Fruit fly (Drosophila melanogaster) whole organism, embryonic: ENCODE results near the gene RhoGAP5A.

Experiments used
- Atf-2 ChIP-seq: fragments of 200-800 bp; sonication (Bioruptor generic); optimal IDR thresholded peaks from 2 replicates; lab custom pipeline; 2016; ENCODE audit warnings: missing biosample characterization, missing genetic modification characterization
- Bdp1 ChIP-seq: fragments of 200-800 bp; sonication (Bioruptor generic); optimal IDR thresholded peaks from 3 replicates; lab custom pipeline; 2016; ENCODE audit warnings: missing biosample characterization, missing genetic modification characterization
- CG10979 ChIP-seq: fragments of 200-800 bp; sonication (Bioruptor generic); optimal IDR thresholded peaks from 2 replicates; lab custom pipeline; 2018; ENCODE audit warnings: missing biosample characterization, mild to moderate bottlenecking, missing genetic modification characterization, moderate library complexity
- CG11398 ChIP-seq: fragments of 200-800 bp; sonication (Bioruptor generic); optimal IDR thresholded peaks from 2 replicates; lab custom pipeline; 2016; ENCODE audit warnings: missing biosample characterization, missing genetic modification characterization
- CG11504 ChIP-seq: fragments of 200-800 bp; sonication (Bioruptor generic); optimal IDR thresholded peaks from 3 replicates; lab custom pipeline; 2019; ENCODE audit warnings: missing biosample characterization, mild to moderate bottlenecking, missing genetic modification characterization, moderate library complexity
- CG11560 ChIP-seq: fragments of 200-800 bp; sonication (Bioruptor generic); IDR thresholded peaks from 3 replicates; pipeline ENCODE4 v1.3.6; 2022; ENCODE audit warnings: missing biosample characterization, missing genetic modification characterization
- CG16815 ChIP-seq: fragments of 200-800 bp; sonication (Bioruptor generic); optimal IDR thresholded peaks from 3 replicates; lab custom pipeline; 2017; ENCODE audit warnings: missing biosample characterization, mild to moderate bottlenecking, missing genetic modification characterization
- CG18262 ChIP-seq: fragments of 200-800 bp; optimal IDR thresholded peaks from 3 replicates; lab custom pipeline; 2019; ENCODE audit warnings: missing biosample characterization, mild to moderate bottlenecking, missing genetic modification characterization, moderate library complexity
- CG2199 ChIP-seq: fragments of 200-800 bp; sonication (Bioruptor generic); IDR thresholded peaks from 3 replicates; pipeline ENCODE4 v1.3.6; 2022; ENCODE audit warnings: missing biosample characterization, missing genetic modification characterization
- CG30403 ChIP-seq: fragments of 200-800 bp; sonication (Bioruptor generic); optimal IDR thresholded peaks from 3 replicates; lab custom pipeline; 2016; ENCODE audit warnings: missing biosample characterization, missing genetic modification characterization
- CG30431 ChIP-seq: fragments of 200-800 bp; sonication (Bioruptor generic); optimal IDR thresholded peaks from 2 replicates; lab custom pipeline; 2017; ENCODE audit warnings: missing biosample characterization, missing genetic modification characterization
- CG34376 ChIP-seq: fragments of 200-800 bp; sonication (Bioruptor generic); optimal IDR thresholded peaks from 2 replicates; lab custom pipeline; 2018; ENCODE audit warnings: missing biosample characterization, mild to moderate bottlenecking, missing genetic modification characterization
- CG3838 ChIP-seq: fragments of 200-800 bp; sonication (Bioruptor generic); optimal IDR thresholded peaks from 3 replicates; lab custom pipeline; 2016; ENCODE audit warnings: missing biosample characterization, missing genetic modification characterization
- CG4424 ChIP-seq: fragments of 200-800 bp; sonication (Bioruptor generic); optimal IDR thresholded peaks from 3 replicates; lab custom pipeline; 2016; ENCODE audit warnings: missing biosample characterization, missing genetic modification characterization
- CG6683 ChIP-seq: fragments of 200-800 bp; sonication (Bioruptor generic); optimal IDR thresholded peaks from 2 replicates; lab custom pipeline; 2017; ENCODE audit warnings: missing biosample characterization, mild to moderate bottlenecking, missing genetic modification characterization, missing genetic modification reagents
- CG6765 ChIP-seq: fragments of 200-800 bp; sonication (Bioruptor generic); optimal IDR thresholded peaks from 3 replicates; lab custom pipeline; 2017; ENCODE audit warnings: missing biosample characterization, mild to moderate bottlenecking, missing genetic modification characterization
- CG8089 ChIP-seq: fragments of 200-800 bp; sonication (Bioruptor generic); optimal IDR thresholded peaks from 3 replicates; lab custom pipeline; 2016; ENCODE audit warnings: missing biosample characterization, missing genetic modification characterization
- CG9797 ChIP-seq: fragments of 200-800 bp; sonication (Bioruptor generic); optimal IDR thresholded peaks from 3 replicates; lab custom pipeline; 2018; ENCODE audit warnings: missing biosample characterization, mild to moderate bottlenecking, missing genetic modification characterization
- Camta ChIP-seq: fragments of 200-800 bp; sonication (Bioruptor generic); optimal IDR thresholded peaks from 2 replicates; lab custom pipeline; 2016; ENCODE audit warnings: missing biosample characterization, missing genetic modification characterization
- D ChIP-seq, 2 experiments: fragments of 200-800 bp in 1 of 2; fragments of >200 bp in 1 of 2; sonication (Bioruptor generic) in 1 of 2; optimal IDR thresholded peaks; 2 replicates in 1 of 2; 3 replicates in 1 of 2; lab custom pipeline; 2017; ENCODE audit warnings: mild to moderate bottlenecking in 1 of 2, missing biosample characterization in 1 of 2, missing genetic modification characterization in 1 of 2, missing genetic modification reagents in 1 of 2
- D19A ChIP-seq: fragments of 200-800 bp; optimal IDR thresholded peaks from 3 replicates; lab custom pipeline; 2019; ENCODE audit warnings: missing biosample characterization, mild to moderate bottlenecking, missing genetic modification characterization, moderate library complexity
- Dad ChIP-seq: fragments of 200-800 bp; sonication (Bioruptor generic); optimal IDR thresholded peaks from 3 replicates; lab custom pipeline; 2016; ENCODE audit warnings: missing biosample characterization, missing genetic modification characterization
- HHEX ChIP-seq: fragments of 200-800 bp; sonication (Bioruptor generic); optimal IDR thresholded peaks from 3 replicates; lab custom pipeline; 2017; ENCODE audit warnings: missing biosample characterization, mild to moderate bottlenecking, missing genetic modification characterization, missing genetic modification reagents
- HLHmδ ChIP-seq: fragments of 200-800 bp; sonication (Bioruptor generic); optimal IDR thresholded peaks from 2 replicates; lab custom pipeline; 2018; ENCODE audit warnings: missing biosample characterization, mild to moderate bottlenecking, missing genetic modification characterization, moderate library complexity
- Hr51 ChIP-seq, 2 experiments: fragments of 200-800 bp; sonication (Bioruptor generic); optimal IDR thresholded peaks; 2 replicates in 1 of 2; 3 replicates in 1 of 2; lab custom pipeline; 2016 to 2018; ENCODE audit warnings: missing biosample characterization in 2 of 2, missing genetic modification characterization in 2 of 2, mild to moderate bottlenecking in 1 of 2, moderate library complexity in 1 of 2
- Med ChIP-seq: fragments of 200-800 bp; sonication (Bioruptor generic); peaks from one replicate; lab custom pipeline; 2016; ENCODE audit warnings: missing biosample characterization, missing genetic modification characterization, mild to moderate bottlenecking, inconsistent platforms, moderate library complexity
- Mrtf ChIP-seq: fragments of 200-800 bp; sonication (Bioruptor generic); IDR thresholded peaks from 3 replicates; pipeline ENCODE4 v1.3.6; 2022; ENCODE audit warnings: missing biosample characterization, missing genetic modification characterization
- Usf ChIP-seq: fragments of 200-800 bp; sonication (Bioruptor generic); optimal IDR thresholded peaks from 2 replicates; lab custom pipeline; 2017; ENCODE audit warnings: missing genotype, missing biosample characterization, missing genetic modification characterization
- Xbp1 ChIP-seq: fragments of 200-800 bp; sonication (Bioruptor generic); optimal IDR thresholded peaks from 3 replicates; lab custom pipeline; 2016; ENCODE audit warnings: missing biosample characterization, mild to moderate bottlenecking, missing genetic modification characterization
- ara ChIP-seq: fragments of 200-800 bp; sonication (Bioruptor generic); IDR thresholded peaks from 2 replicates; pipeline ENCODE4 v1.3.6; 2022; ENCODE audit warnings: missing biosample characterization, missing genetic modification characterization
- az2 ChIP-seq: fragments of 200-800 bp; sonication (Bioruptor generic); optimal IDR thresholded peaks from 3 replicates; lab custom pipeline; 2016; ENCODE audit warnings: missing biosample characterization, missing genetic modification characterization
- bsh ChIP-seq, 2 experiments: fragments of 200-800 bp; sonication (Bioruptor generic); optimal IDR thresholded peaks; 2 replicates each; lab custom pipeline; 2017 to 2018; ENCODE audit warnings: mild to moderate bottlenecking in 2 of 2, missing biosample characterization in 2 of 2, missing genetic modification characterization in 2 of 2, moderate library complexity in 1 of 2
- cad ChIP-seq: fragments of >200 bp; optimal IDR thresholded peaks from 2 replicates; lab custom pipeline; 2017; ENCODE audit warnings: missing biosample characterization, missing genetic modification characterization
- dmrt11E ChIP-seq: fragments of 200-800 bp; sonication (Bioruptor generic); optimal IDR thresholded peaks from 3 replicates; lab custom pipeline; 2018; ENCODE audit warnings: missing biosample characterization, mild to moderate bottlenecking, missing genetic modification characterization, moderate library complexity
- ham ChIP-seq: fragments of 200-800 bp; sonication (Bioruptor generic); IDR thresholded peaks from 2 replicates; pipeline ENCODE4 v1.3.6; 2022; ENCODE audit warnings: missing biosample characterization, missing genetic modification characterization
- hkb ChIP-seq, 2 experiments: fragments of 200-800 bp in 1 of 2; fragments of >200 bp in 1 of 2; sonication (Bioruptor generic) in 1 of 2; IDR thresholded peaks in 1 of 2; optimal IDR thresholded peaks in 1 of 2; 2 replicates each; pipeline versions ENCODE4 v1.3.6 to Lab custom; 2017 to 2022; ENCODE audit warnings: missing biosample characterization in 1 of 2, missing genetic modification characterization in 1 of 2
- jigr1 ChIP-seq: fragments of 200-800 bp; sonication (Bioruptor generic); IDR thresholded peaks from 3 replicates; pipeline ENCODE4 v1.3.6; 2022; ENCODE audit warnings: missing biosample characterization, missing genetic modification characterization
- lmd ChIP-seq: fragments of 200-800 bp; sonication (Bioruptor generic); IDR thresholded peaks from 2 replicates; pipeline ENCODE4 v1.3.6; 2022; ENCODE audit warnings: missing biosample characterization, missing genetic modification characterization
- lola ChIP-seq, 3 experiments: fragments of >200 bp in 2 of 3; fragments of 200-800 bp in 1 of 3; sonication (Bioruptor generic) in 1 of 3; optimal IDR thresholded peaks; 2 replicates each; lab custom pipeline; 2017 to 2019; ENCODE audit warnings: missing biosample characterization in 3 of 3, missing genetic modification characterization in 3 of 3, mild to moderate bottlenecking in 1 of 3, moderate library complexity in 1 of 3
- nmo ChIP-seq: fragments of 200-800 bp; sonication (Bioruptor generic); optimal IDR thresholded peaks from 2 replicates; lab custom pipeline; 2018; ENCODE audit warnings: missing biosample characterization, mild to moderate bottlenecking, missing genetic modification characterization, moderate library complexity
- oc ChIP-seq: fragments of 200-800 bp; sonication (Bioruptor generic); optimal IDR thresholded peaks from 2 replicates; lab custom pipeline; 2018; ENCODE audit warnings: missing biosample characterization, mild to moderate bottlenecking, missing genetic modification characterization, moderate library complexity
- rib ChIP-seq: fragments of 200-800 bp; sonication (Bioruptor generic); IDR thresholded peaks from 2 replicates; pipeline ENCODE4 v1.3.6; 2022; ENCODE audit warnings: missing biosample characterization, missing genetic modification characterization
- sc ChIP-seq, 3 experiments: fragments of >200 bp in 2 of 3; fragments of 200-800 bp in 1 of 3; sonication (Bioruptor generic) in 1 of 3; optimal IDR thresholded peaks; 2 replicates in 2 of 3; 3 replicates in 1 of 3; lab custom pipeline; 2017; ENCODE audit warnings: mild to moderate bottlenecking in 1 of 3, missing biosample characterization in 1 of 3, missing genetic modification characterization in 1 of 3, missing genetic modification reagents in 1 of 3
- sens-2 ChIP-seq: fragments of 200-800 bp; sonication (Bioruptor generic); IDR thresholded peaks from 2 replicates; pipeline ENCODE4 v1.3.6; 2022; ENCODE audit warnings: missing biosample characterization, missing genetic modification characterization
- seq ChIP-seq: fragments of 200-800 bp; sonication (Bioruptor generic); IDR thresholded peaks from 2 replicates; pipeline ENCODE4 v1.3.6; 2022; ENCODE audit warnings: missing biosample characterization, missing genetic modification characterization
- sim ChIP-seq: fragments of 200-800 bp; sonication (Bioruptor generic); IDR thresholded peaks from 2 replicates; pipeline ENCODE4 v1.3.6; 2022; ENCODE audit warnings: missing biosample characterization, missing genetic modification characterization
- wek ChIP-seq: fragments of 200-800 bp; sonication (Bioruptor generic); optimal IDR thresholded peaks from 3 replicates; lab custom pipeline; 2018; ENCODE audit warnings: missing biosample characterization, mild to moderate bottlenecking, missing genetic modification characterization, moderate library complexity
- zfh1 ChIP-seq: fragments of 200-800 bp; sonication (Bioruptor generic); IDR thresholded peaks from 3 replicates; pipeline ENCODE4 v1.3.6; 2022; ENCODE audit warnings: missing biosample characterization, missing genetic modification characterization

RhoGAP5A gene

dm6 chrX:5646228-5646627, 27.6 kb upstream of the RhoGAP5A start (continued):
- TF ChIP-seq hkb (optimal IDR thresholded peaks at IDR 0.05; lab: Kevin White, UChicago): no peak
- peak; percentile 10; the same call in 1 of the 2 replicates for TF ChIP-seq hkb (GFP tag; IDR thresholded peaks at IDR 0.05; lab: Robert Waterston, UW)
- TF ChIP-seq Med (GFP tag; lab: Kevin White, UChicago): peak; percentile 54
- no peak for TF ChIP-seq CG3838 (GFP tag; lab: Kevin White, UChicago)
- TF ChIP-seq CG10979 (tag; lab: Kevin White, UChicago): peak; percentile 61
- peak; percentile 18 for TF ChIP-seq oc
- TF ChIP-seq D19A: peak; percentile 25
- TF ChIP-seq CG18262: peak; percentile 31
- no peak for TF ChIP-seq D (optimal IDR thresholded peaks at IDR 0.05; lab: Kevin White, UChicago)
- peak; percentile 34 for TF ChIP-seq D (GFP tag; optimal IDR thresholded peaks at IDR 0.05; lab: Kevin White, UChicago)
- TF ChIP-seq Hr51 (GFP tag; optimal IDR thresholded peaks at IDR 0.05; lab: Kevin White, UChicago): peak in 1 of 2 experiments; percentile 4
- peak; percentile 5 for TF ChIP-seq CG8089 (GFP tag; lab: Kevin White, UChicago)
- TF ChIP-seq CG4424 (GFP tag; lab: Kevin White, UChicago): peak; percentile 13
- no peak for TF ChIP-seq CG2199 (GFP tag; lab: Robert Waterston, UW)
- TF ChIP-seq wek (GFP tag; lab: Kevin White, UChicago): no peak

- TF ChIP-seq ara: peak; percentile 46; the same call in 1 of the 2 replicates
- TF ChIP-seq CG30403: peak; percentile 23
- peak; percentile 25 for TF ChIP-seq nmo (GFP tag; lab: Kevin White, UChicago)
- no peak for TF ChIP-seq CG34376 (GFP tag; lab: Kevin White, UChicago)
- peak; percentile 15 for TF ChIP-seq Dad (GFP tag; lab: Kevin White, UChicago)
- no peak for TF ChIP-seq Mrtf (GFP tag; lab: Robert Waterston, UW)
- TF ChIP-seq dmrt11E: peak; percentile 77
- TF ChIP-seq HHEX: peak; percentile 28
- peak; percentile 40 for TF ChIP-seq CG30431 (GFP tag; lab: Kevin White, UChicago)
- 0 out of 2 replicates have a peak, but pooled peaks have one; percentile 38 for TF ChIP-seq sim (GFP tag; lab: Robert Waterston, UW)
- peak; percentile 44 for TF ChIP-seq az2 (GFP tag; lab: Kevin White, UChicago)
- TF ChIP-seq CG16815: peak; percentile 15
- no peak for TF ChIP-seq rib (GFP tag; lab: Robert Waterston, UW)
- TF ChIP-seq seq (GFP tag; lab: Robert Waterston, UW): no peak
- peak; percentile 61; the same call in 2 of the 3 replicates for TF ChIP-seq zfh1 (GFP tag; lab: Robert Waterston, UW)
- peak; percentile 59 for TF ChIP-seq sens-2 (GFP tag; lab: Robert Waterston, UW)
- no peak for TF ChIP-seq CG6765 (GFP tag; lab: Kevin White, UChicago)
- peak; percentile 55 for TF ChIP-seq lmd (GFP tag; lab: Robert Waterston, UW)
- no peak for TF ChIP-seq jigr1
- TF ChIP-seq HLHmδ (GFP tag; lab: Kevin White, UChicago): no peak
- TF ChIP-seq CG11504 (tag; lab: Kevin White, UChicago): peak; percentile 62
- no peak; the same call in 2 of the 3 replicates for TF ChIP-seq CG11560 (tag; lab: Robert Waterston, UW)
- TF ChIP-seq CG11398 (GFP tag; lab: Kevin White, UChicago): peak; percentile 12
- peak; percentile 46 for TF ChIP-seq Camta
- TF ChIP-seq cad: no peak
- no peak for TF ChIP-seq Bdp1 (GFP tag; lab: Kevin White, UChicago)
- TF ChIP-seq sc (optimal IDR thresholded peaks at IDR 0.05; lab: Kevin White, UChicago): no peak
- TF ChIP-seq sc (GFP tag; optimal IDR thresholded peaks at IDR 0.05; lab: Kevin White, UChicago): peak; percentile 4
- TF ChIP-seq bsh (GFP tag; optimal IDR thresholded peaks at IDR 0.05; lab: Kevin White, UChicago): peak in 1 of 2 experiments; percentile 79
- TF ChIP-seq Xbp1 (GFP tag; lab: Kevin White, UChicago): peak; percentile 53
- no peak for TF ChIP-seq CG6683 (GFP tag; lab: Kevin White, UChicago)
- TF ChIP-seq CG9797 (GFP tag; lab: Kevin White, UChicago): no peak
- TF ChIP-seq Usf (GFP tag; lab: Kevin White, UChicago): peak; percentile 24
- TF ChIP-seq Atf-2 (GFP tag; lab: Kevin White, UChicago): no peak
- TF ChIP-seq ham (GFP tag; lab: Robert Waterston, UW): no peak
- peak in 1 of 3 experiments; percentile 60 for TF ChIP-seq lola (GFP tag; optimal IDR thresholded peaks at IDR 0.05; lab: Kevin White, UChicago)
Observed at dm6 chrX:5639083-5639482, 20.5 kb upstream of the RhoGAP5A start.
